Fruit fly (Drosophila melanogaster): ENCODE results near the gene Grl65a.

DNA sequence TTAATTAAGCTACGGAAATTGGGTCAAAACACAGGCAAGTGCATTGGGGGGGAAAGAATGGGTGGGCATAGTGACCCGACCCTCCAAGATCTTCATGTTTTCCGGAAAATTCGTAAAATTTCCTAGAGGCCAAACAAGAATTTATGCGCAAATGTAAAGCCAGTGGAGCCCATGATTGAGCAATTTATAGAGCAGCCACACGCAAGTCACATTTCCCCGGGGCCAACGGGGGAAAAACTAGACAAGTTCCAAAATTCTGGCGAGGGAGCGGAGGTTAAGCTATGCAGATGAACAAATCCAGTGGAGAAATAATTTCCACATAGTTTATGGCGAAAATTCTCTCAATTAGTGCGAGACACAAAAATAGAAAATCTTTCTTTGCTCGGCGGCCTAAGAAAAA is 29.7 kb upstream of the Grl65a start:
- TF ChIP-seq CG6854 (GFP tag; optimal IDR thresholded peaks at IDR 0.05), result no peak
- TF ChIP-seq CG11294 (GFP tag; IDR thresholded peaks at IDR 0.05), result no peak

Measured in whole organism, prepupa.